Worm (Caenorhabditis elegans) whole organism, early embryonic: Measurements from ENCODE around the gene sru-19.
"Not testable (repeated sequence)": the region's sequence is repeated elsewhere in the genome, so short reads cannot be mapped to it uniquely, and the experiment has no call there.

ENCODE experiments used
- B0310.2 ChIP-seq: sonication (generic microtip); optimal IDR thresholded peaks from 2 replicates; lab custom pipeline; 2016; ENCODE audit warnings: mild to moderate bottlenecking, missing genetic modification characterization, missing compliant biosample characterization
- F13C5.2 ChIP-seq: sonication (generic microtip); optimal IDR thresholded peaks from 2 replicates; lab custom pipeline; 2017; ENCODE audit warnings: mild to moderate bottlenecking, missing genetic modification characterization, inconsistent platforms, missing compliant biosample characterization
- aly-1 ChIP-seq: sonication (generic microtip); optimal IDR thresholded peaks from 2 replicates; lab custom pipeline; 2016; ENCODE audit warnings: missing genetic modification characterization, missing compliant biosample characterization
- ama-1 ChIP-seq: fragments of 150-350 bp; optimal IDR thresholded peaks from 2 replicates; lab custom pipeline; 2014
- ceh-13 ChIP-seq: fragments of 200-800 bp; sonication (Bioruptor generic); optimal IDR thresholded peaks from 2 replicates; lab custom pipeline; 2018; ENCODE audit warnings: mild to moderate bottlenecking, missing genetic modification characterization, missing compliant biosample characterization
- ceh-36 ChIP-seq: sonication (generic microtip); optimal IDR thresholded peaks from 2 replicates; lab custom pipeline; 2016; ENCODE audit warnings: missing genetic modification characterization, inconsistent platforms, missing compliant biosample characterization
- ets-7 ChIP-seq: sonication (generic microtip); optimal IDR thresholded peaks from 2 replicates; lab custom pipeline; 2016; ENCODE audit warnings: missing genotype, missing genetic modification characterization, missing compliant biosample characterization
- flt-1 ChIP-seq: fragments of 200-800 bp; sonication (Bioruptor generic); IDR thresholded peaks from 2 replicates; pipeline ENCODE4 v1.3.6; 2022; ENCODE audit warnings: missing genetic modification characterization, missing compliant biosample characterization
- hmbx-1 ChIP-seq: sonication (generic microtip); optimal IDR thresholded peaks from 2 replicates; lab custom pipeline; 2016; ENCODE audit warnings: mild to moderate bottlenecking, missing genetic modification characterization, missing compliant biosample characterization
- hmg-4 ChIP-seq: fragments of 200-800 bp; sonication (Bioruptor generic); optimal IDR thresholded peaks from 2 replicates; lab custom pipeline; 2018; ENCODE audit warnings: mild to moderate bottlenecking, missing genetic modification characterization, missing compliant biosample characterization
- hnd-1 ChIP-seq: sonication (generic microtip); optimal IDR thresholded peaks from 2 replicates; lab custom pipeline; 2016; ENCODE audit warnings: missing genetic modification characterization, missing compliant biosample characterization
- pes-1 ChIP-seq: fragments of 200-800 bp; sonication (Bioruptor generic); IDR thresholded peaks from 2 replicates; pipeline ENCODE4 v1.3.6; 2022; ENCODE audit warnings: missing genetic modification reagents, missing genetic modification characterization, missing compliant biosample characterization
- scrt-1 ChIP-seq: fragments of 200-800 bp; sonication (Bioruptor generic); IDR thresholded peaks from 2 replicates; pipeline ENCODE4 v1.3.6; 2022; ENCODE audit warnings: missing genetic modification characterization, missing compliant biosample characterization
- sea-1 ChIP-seq: fragments of 200-800 bp; sonication (Bioruptor generic); conservative IDR thresholded peaks from 2 replicates; pipeline ENCODE4 v1.3.6; 2022; ENCODE audit warnings: missing genetic modification characterization, missing compliant biosample characterization
- tbx-11 ChIP-seq: fragments of 200-800 bp; sonication (Bioruptor generic); IDR thresholded peaks from 2 replicates; pipeline ENCODE4 v1.3.6; 2022; ENCODE audit warnings: missing genetic modification characterization, missing compliant biosample characterization
- tbx-37 ChIP-seq: fragments of 200-800 bp; sonication (Bioruptor generic); conservative IDR thresholded peaks from 2 replicates; pipeline ENCODE4 v1.3.6; 2022; ENCODE audit warnings: missing genetic modification reagents, missing genetic modification characterization, missing compliant biosample characterization
- tra-4 ChIP-seq: sonication (generic microtip); optimal IDR thresholded peaks from 2 replicates; lab custom pipeline; 2017; ENCODE audit warnings: missing genetic modification characterization, missing compliant biosample characterization

The sru-19 gene

DNA sequence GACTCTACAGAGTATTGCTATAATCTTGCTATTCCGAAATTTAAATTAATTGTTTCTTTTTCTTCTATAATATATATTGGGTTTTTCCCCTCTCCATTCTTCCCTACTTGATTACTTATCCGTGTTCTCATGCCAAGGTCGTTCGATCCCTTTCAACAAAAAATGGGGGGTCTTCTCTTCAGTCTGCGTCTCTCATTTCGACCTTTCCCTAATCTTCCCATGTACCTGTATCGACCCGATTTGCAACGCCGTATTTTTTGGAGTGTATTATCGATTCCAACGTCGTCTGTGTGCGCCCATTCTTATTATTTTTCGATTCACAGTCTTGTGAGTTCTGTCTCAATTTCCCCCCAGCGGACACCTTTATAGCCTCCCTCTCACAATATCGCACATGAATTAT is 30.6 kb upstream of the sru-19 start:
- TF ChIP-seq hnd-1 (tag; lab: Kevin White, UChicago) (no peak), scrt-1 (GFP tag; lab: Robert Waterston, UW) (no peak), flt-1 (GFP tag; lab: Robert Waterston, UW) (no peak), pes-1 (GFP tag; lab: Robert Waterston, UW) (no peak), sea-1 (GFP tag; lab: Robert Waterston, UW) (no peak), tbx-11 (GFP tag; lab: Robert Waterston, UW) (no peak)

DNA sequence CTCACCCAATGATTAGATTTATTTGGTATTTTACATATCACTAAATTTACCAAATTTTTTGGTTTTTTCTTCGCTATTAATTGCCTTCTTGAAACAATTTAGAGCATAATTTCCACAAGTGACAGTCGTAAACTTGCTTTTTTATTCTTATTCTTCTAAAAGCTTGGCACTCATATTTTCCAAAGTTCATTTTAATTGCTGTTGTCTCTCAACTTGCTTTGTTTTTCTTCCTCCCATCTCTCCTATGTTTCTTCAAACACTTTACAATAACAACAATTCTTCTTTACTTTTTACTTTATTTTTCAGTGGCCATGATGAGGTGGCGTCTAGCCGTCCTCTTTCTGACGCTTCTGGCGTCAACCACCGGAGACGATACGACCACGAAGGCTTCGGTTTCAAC is 30.0 kb upstream of the sru-19 start, which contains the start of gene igdb-2:
Gene igdb-2 (plus strand): TSS at position 301 of the 400 bp plus-strand sequence.
- TF ChIP-seq hnd-1 (tag; lab: Kevin White, UChicago) (no peak), sea-1 (GFP tag; lab: Robert Waterston, UW) (no peak), ama-1 (no peak), ets-7 (tag; lab: Kevin White, UChicago) (no peak), tbx-37 (no peak), tra-4 (tag; lab: Kevin White, UChicago) (no peak), hmbx-1 (tag; lab: Kevin White, UChicago) (no peak), ceh-36 (no peak), pes-1 (GFP tag; lab: Robert Waterston, UW) (no peak), F13C5.2 (no peak), hmg-4 (GFP tag; lab: Kevin White, UChicago) (no peak), aly-1 (tag; lab: Kevin White, UChicago) (no peak), scrt-1 (GFP tag; lab: Robert Waterston, UW) (no peak), B0310.2 (tag; lab: Kevin White, UChicago) (no peak), ceh-13 (no peak), flt-1 (GFP tag; lab: Robert Waterston, UW) (no peak)

DNA sequence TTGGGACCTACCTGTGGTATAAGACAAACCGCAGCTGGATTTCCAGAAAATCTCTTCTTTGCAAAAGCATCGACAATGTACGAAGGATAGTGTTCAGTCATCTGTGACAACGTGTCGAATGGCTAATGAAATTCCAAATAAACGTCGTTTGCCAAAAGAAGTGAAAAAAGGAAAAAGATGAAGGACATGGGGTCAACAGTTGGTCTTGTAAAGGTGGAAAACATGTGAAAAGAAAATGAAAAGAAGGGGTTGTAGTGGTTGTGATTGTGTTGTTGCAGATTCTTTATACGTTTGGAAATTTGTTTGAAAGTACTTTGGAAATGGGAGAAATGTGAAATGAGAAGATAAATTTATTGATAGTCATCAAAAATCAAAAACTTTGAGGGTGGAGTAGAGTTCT is 21.4 kb upstream of the sru-19 start, which contains the start of gene T04A11.1:
Gene T04A11.1 (minus strand): TSS at position 101 of the 400 bp plus-strand sequence.
- not testable (repeated sequence) for TF ChIP-seq hmg-4 (GFP tag; lab: Kevin White, UChicago); hmbx-1 (tag; lab: Kevin White, UChicago); pes-1 (GFP tag; lab: Robert Waterston, UW)

DNA sequence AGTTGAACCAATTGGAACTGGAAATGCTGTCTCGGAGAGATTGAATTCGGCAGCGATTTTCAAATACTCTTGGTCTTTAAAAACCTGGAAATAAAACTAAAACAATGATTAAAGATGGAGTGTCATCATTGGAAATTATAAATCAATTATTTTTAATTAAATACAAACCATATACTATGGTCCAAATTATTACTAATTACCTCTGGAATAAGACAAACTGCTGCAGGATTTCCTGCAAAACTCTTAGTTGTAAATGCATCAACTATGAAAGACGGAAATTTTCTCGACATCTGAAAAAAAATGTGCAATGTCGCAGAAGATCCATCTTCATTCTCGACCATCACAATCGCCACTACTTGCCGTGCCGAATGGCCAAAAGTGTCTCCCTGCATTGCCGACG is 19.6 kb upstream of the sru-19 start, which contains the start of gene igdb-1:
Gene igdb-1 (plus strand): TSS at position 301 of the 400 bp plus-strand sequence.
- not testable (repeated sequence) for TF ChIP-seq scrt-1 (GFP tag; lab: Robert Waterston, UW); ceh-36; ama-1

DNA sequence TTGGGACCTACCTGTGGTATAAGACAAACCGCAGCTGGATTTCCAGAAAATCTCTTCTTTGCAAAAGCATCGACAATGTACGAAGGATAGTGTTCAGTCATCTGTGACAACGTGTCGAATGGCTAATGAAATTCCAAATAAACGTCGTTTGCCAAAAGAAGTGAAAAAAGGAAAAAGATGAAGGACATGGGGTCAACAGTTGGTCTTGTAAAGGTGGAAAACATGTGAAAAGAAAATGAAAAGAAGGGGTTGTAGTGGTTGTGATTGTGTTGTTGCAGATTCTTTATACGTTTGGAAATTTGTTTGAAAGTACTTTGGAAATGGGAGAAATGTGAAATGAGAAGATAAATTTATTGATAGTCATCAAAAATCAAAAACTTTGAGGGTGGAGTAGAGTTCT is 13.9 kb upstream of the sru-19 start, which contains the start of gene T04A11.4:
Gene T04A11.4 (minus strand): TSS at position 101 of the 400 bp plus-strand sequence.
- not testable (repeated sequence) for TF ChIP-seq B0310.2 (tag; lab: Kevin White, UChicago); hmg-4 (GFP tag; lab: Kevin White, UChicago); pes-1 (GFP tag; lab: Robert Waterston, UW)

DNA sequence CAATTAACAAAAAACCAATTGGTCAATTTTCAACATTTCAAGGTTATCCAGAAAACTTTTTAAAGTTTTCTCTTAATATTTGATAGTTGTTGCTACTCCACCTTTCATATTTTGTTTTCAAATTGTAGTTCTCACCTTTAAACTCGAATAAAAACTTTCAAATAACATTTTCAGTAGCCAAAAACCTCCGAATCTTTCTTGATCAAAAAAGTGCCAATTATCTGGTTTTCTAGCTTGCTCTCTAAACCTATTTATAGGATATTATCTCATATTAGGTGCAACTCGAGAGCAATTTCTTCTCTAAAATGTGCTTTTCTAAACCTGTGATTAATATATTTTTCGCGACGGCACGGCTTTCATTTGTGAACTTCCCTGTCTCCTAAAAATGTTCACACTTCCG is 11.1 kb upstream of the sru-19 start, which contains the start of gene sru-26:
Gene sru-26 (plus strand): TSS at position 301 of the 400 bp plus-strand sequence.
- no peak for TF ChIP-seq scrt-1 (GFP tag; lab: Robert Waterston, UW)
- TF ChIP-seq tbx-37, result no peak
- no peak for TF ChIP-seq hnd-1 (tag; lab: Kevin White, UChicago)
- no peak for TF ChIP-seq hmbx-1 (tag; lab: Kevin White, UChicago)
- TF ChIP-seq B0310.2 (tag; lab: Kevin White, UChicago), result no peak
- no peak for TF ChIP-seq F13C5.2
- no peak for TF ChIP-seq ceh-13
- no peak for TF ChIP-seq ama-1
- no peak for TF ChIP-seq pes-1 (GFP tag; lab: Robert Waterston, UW)
- TF ChIP-seq tbx-11 (GFP tag; lab: Robert Waterston, UW), result no peak

DNA sequence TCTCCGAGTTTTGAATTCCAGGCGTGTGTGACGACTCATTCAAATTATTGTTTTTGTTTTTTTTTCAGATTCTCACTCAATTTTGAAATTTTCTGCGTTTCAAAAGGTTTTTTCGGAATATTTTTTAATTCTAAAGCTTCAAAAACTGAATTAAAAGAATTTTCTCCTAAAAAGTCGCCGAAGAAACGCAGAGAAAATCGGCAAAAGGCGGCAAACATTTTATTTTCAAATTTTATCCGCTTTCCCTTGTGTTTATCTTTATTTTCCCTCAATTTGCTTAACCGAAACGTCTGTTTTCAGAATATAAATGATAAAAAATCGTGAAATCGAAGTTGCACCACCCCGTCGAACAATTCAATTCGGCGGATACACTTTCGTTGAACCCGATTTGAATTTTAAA is 7.8 kb upstream of the sru-19 start, which contains the start of gene him-6:
Gene him-6 (plus strand): TSS at position 301 of the 400 bp plus-strand sequence.
- TF ChIP-seq scrt-1 (GFP tag; lab: Robert Waterston, UW) (no peak), tra-4 (tag; lab: Kevin White, UChicago) (no peak)

DNA sequence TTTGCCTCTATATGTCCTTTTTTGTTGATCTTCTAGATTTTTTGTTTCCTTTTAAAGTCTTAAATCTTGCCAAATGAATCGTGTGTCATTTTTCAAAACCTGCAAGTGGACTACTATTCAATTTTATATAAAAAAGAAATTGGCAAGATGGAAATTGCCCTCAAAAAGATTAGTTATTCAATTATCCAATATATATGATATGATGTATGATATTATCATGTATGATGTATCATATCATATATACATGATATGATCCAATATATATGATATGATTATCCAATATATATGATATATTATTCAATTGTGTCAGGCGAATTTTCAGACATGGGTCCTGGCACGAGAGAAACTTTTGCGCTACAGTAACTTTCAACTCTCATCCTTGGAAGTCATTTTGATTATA is 3.1 kb upstream of the sru-19 start, which contains the start of gene sru-20:
Gene sru-20 (plus strand): TSS at position 301 of the 400 bp plus-strand sequence.
- TF ChIP-seq ets-7 (tag; lab: Kevin White, UChicago) (no peak), B0310.2 (tag; lab: Kevin White, UChicago) (no peak), hmbx-1 (tag; lab: Kevin White, UChicago) (no peak), hmg-4 (GFP tag; lab: Kevin White, UChicago) (no peak), tbx-37 (no peak), tbx-11 (GFP tag; lab: Robert Waterston, UW) (no peak), flt-1 (GFP tag; lab: Robert Waterston, UW) (no peak), F13C5.2 (no peak), aly-1 (tag; lab: Kevin White, UChicago) (no peak)

DNA sequence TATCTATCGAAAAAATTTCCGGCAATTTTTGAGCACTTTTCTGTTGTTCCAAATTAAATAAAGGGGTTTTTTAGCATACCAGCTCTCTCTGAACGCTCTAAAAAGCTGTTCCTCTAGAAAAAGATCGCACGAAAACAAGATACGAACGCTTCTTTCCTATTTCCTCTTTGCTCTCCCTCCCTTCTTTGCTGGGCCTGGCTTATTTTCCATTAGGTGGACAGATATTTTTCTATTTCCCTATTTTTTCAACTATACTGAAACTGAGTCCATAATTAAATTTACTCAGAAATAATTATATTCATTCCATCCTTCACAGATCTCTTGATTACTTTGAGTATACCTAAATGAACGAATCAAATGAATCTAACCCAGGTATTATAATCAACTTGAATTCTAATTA is 3.6 kb downstream of the sru-19 start, which contains the start of gene sru-18:
Gene sru-18 (plus strand): TSS at position 301 of the 400 bp plus-strand sequence.
- TF ChIP-seq pes-1 (GFP tag; lab: Robert Waterston, UW) (no peak), hnd-1 (tag; lab: Kevin White, UChicago) (no peak), tbx-37 (no peak), aly-1 (tag; lab: Kevin White, UChicago) (no peak), scrt-1 (GFP tag; lab: Robert Waterston, UW) (no peak), tbx-11 (GFP tag; lab: Robert Waterston, UW) (no peak), B0310.2 (tag; lab: Kevin White, UChicago) (no peak), ets-7 (tag; lab: Kevin White, UChicago) (no peak), ceh-13 (no peak), ama-1 (no peak), ceh-36 (no peak), F13C5.2 (no peak), hmbx-1 (tag; lab: Kevin White, UChicago) (no peak), hmg-4 (GFP tag; lab: Kevin White, UChicago) (no peak), tra-4 (tag; lab: Kevin White, UChicago) (no peak), sea-1 (GFP tag; lab: Robert Waterston, UW) (no peak)
